Worm (Caenorhabditis elegans) whole organism, young adult: ENCODE results near the gene F19B6.1.

ENCODE experiments used
- F49E8.2 ChIP-seq: sonication (generic microtip); optimal IDR thresholded peaks from 3 replicates; lab custom pipeline; 2017; ENCODE audit warnings: missing genetic modification characterization, mild to moderate bottlenecking, missing compliant biosample characterization, antibody characterized with exemption, moderate library complexity; ENCODE audit not compliant: insufficient read depth
- F52B5.7 ChIP-seq: sonication (generic microtip); optimal IDR thresholded peaks from 2 replicates; lab custom pipeline; 2016; ENCODE audit warnings: mild to moderate bottlenecking, missing genetic modification characterization, missing compliant biosample characterization
- F57A8.1 ChIP-seq: fragments of 200-800 bp; sonication (Bioruptor generic); optimal IDR thresholded peaks from 2 replicates; lab custom pipeline; 2018; ENCODE audit warnings: mild to moderate bottlenecking, missing genetic modification characterization, moderate library complexity, missing compliant biosample characterization
- F57C9.4 ChIP-seq: sonication (generic microtip); optimal IDR thresholded peaks from 2 replicates; lab custom pipeline; 2017; ENCODE audit warnings: mild to moderate bottlenecking, missing genetic modification characterization, missing compliant biosample characterization
- K11D2.4 ChIP-seq: fragments of 200-800 bp; sonication (Bioruptor generic); IDR thresholded peaks from 2 replicates; pipeline ENCODE4 v1.3.6; 2022; ENCODE audit warnings: missing genetic modification reagents, missing genetic modification characterization, missing compliant biosample characterization
- Y56A3A.18 ChIP-seq: fragments of 200-800 bp; sonication (Bioruptor generic); IDR thresholded peaks from 2 replicates; pipeline ENCODE4 v1.3.6; 2022; ENCODE audit warnings: missing genetic modification reagents, missing genetic modification characterization, missing compliant biosample characterization
- ZK185.1 ChIP-seq: sonication (generic microtip); optimal IDR thresholded peaks from 2 replicates; lab custom pipeline; 2016; ENCODE audit warnings: mild to moderate bottlenecking, missing genetic modification characterization, missing compliant biosample characterization; ENCODE audit not compliant: poor library complexity, severe bottlenecking
- aptf-2 ChIP-seq: fragments of 200-800 bp; sonication (Bioruptor generic); conservative IDR thresholded peaks from 2 replicates; pipeline ENCODE4 v1.3.6; 2022; ENCODE audit warnings: missing genetic modification reagents, missing genetic modification characterization, missing compliant biosample characterization
- athp-1 ChIP-seq: sonication (generic microtip); optimal IDR thresholded peaks from 2 replicates; lab custom pipeline; 2017; ENCODE audit warnings: mild to moderate bottlenecking, missing genetic modification characterization, missing compliant biosample characterization
- bed-1 ChIP-seq: fragments of 200-800 bp; sonication (Bioruptor generic); IDR thresholded peaks from 2 replicates; pipeline ENCODE4 v1.3.6; 2022; ENCODE audit warnings: missing genetic modification reagents, missing genetic modification characterization, missing compliant biosample characterization
- bed-2 ChIP-seq: fragments of 200-800 bp; sonication (Bioruptor generic); IDR thresholded peaks from 2 replicates; pipeline ENCODE4 v1.3.6; 2022; ENCODE audit warnings: missing genetic modification reagents, missing genetic modification characterization, missing compliant biosample characterization
- ccch-3 ChIP-seq: fragments of 200-800 bp; sonication (Bioruptor generic); optimal IDR thresholded peaks from 2 replicates; lab custom pipeline; 2018; ENCODE audit warnings: mild to moderate bottlenecking, missing genetic modification characterization, missing compliant biosample characterization
- cebp-2 ChIP-seq: fragments of 200-800 bp; sonication (Bioruptor generic); IDR thresholded peaks from 2 replicates; pipeline ENCODE4 v1.3.6; 2022; ENCODE audit warnings: missing genetic modification characterization, missing compliant biosample characterization
- ceh-100 ChIP-seq: fragments of 200-800 bp; sonication (Bioruptor generic); IDR thresholded peaks from 2 replicates; pipeline ENCODE4 v1.3.6; 2022; ENCODE audit warnings: missing genetic modification reagents, missing genetic modification characterization, missing compliant biosample characterization
- ceh-91 ChIP-seq: fragments of 200-800 bp; sonication (Bioruptor generic); IDR thresholded peaks from 2 replicates; pipeline ENCODE4 v1.3.6; 2022; ENCODE audit warnings: missing genetic modification reagents, missing genetic modification characterization, missing compliant biosample characterization
- dpff-1 ChIP-seq: sonication (generic microtip); optimal IDR thresholded peaks from 2 replicates; lab custom pipeline; 2017; ENCODE audit warnings: mild to moderate bottlenecking, missing genetic modification characterization, missing compliant biosample characterization
- egl-18 ChIP-seq: fragments of 200-800 bp; sonication (Bioruptor generic); IDR thresholded peaks from 2 replicates; pipeline ENCODE4 v1.3.6; 2022; ENCODE audit warnings: missing genetic modification reagents, missing genetic modification characterization, missing compliant biosample characterization
- egrh-3 ChIP-seq: fragments of 200-800 bp; sonication (Bioruptor generic); IDR thresholded peaks from 2 replicates; pipeline ENCODE4 v1.3.6; 2022; ENCODE audit warnings: missing genetic modification reagents, missing genetic modification characterization, missing compliant biosample characterization
- hlh-26 ChIP-seq: fragments of 200-800 bp; sonication (Bioruptor generic); conservative IDR thresholded peaks from 2 replicates; pipeline ENCODE4 v1.3.6; 2022; ENCODE audit warnings: missing genetic modification reagents, missing genetic modification characterization, missing compliant biosample characterization
- hmg-1.2 ChIP-seq: fragments of 200-800 bp; sonication (Bioruptor generic); IDR thresholded peaks from 2 replicates; pipeline ENCODE4 v1.3.6; 2022; ENCODE audit warnings: missing genetic modification reagents, missing genetic modification characterization, missing compliant biosample characterization
- hsf-1 ChIP-seq: fragments of 200-800 bp; sonication (Bioruptor generic); IDR thresholded peaks from 2 replicates; pipeline ENCODE4 v1.3.6; 2022; ENCODE audit warnings: missing genetic modification reagents, missing genetic modification characterization, missing compliant biosample characterization
- let-607 ChIP-seq, 2 experiments: fragments of 200-800 bp in 1 of 2; sonication (Bioruptor generic) in 1 of 2; sonication (generic microtip) in 1 of 2; optimal IDR thresholded peaks; 2 replicates each; lab custom pipeline; 2016 to 2018; ENCODE audit warnings: mild to moderate bottlenecking in 2 of 2, missing compliant biosample characterization in 2 of 2, missing genetic modification characterization in 2 of 2, moderate library complexity in 2 of 2, missing genotype in 1 of 2
- madf-6 ChIP-seq: fragments of 200-800 bp; sonication (Bioruptor generic); IDR thresholded peaks from 2 replicates; pipeline ENCODE4 v1.3.6; 2022; ENCODE audit warnings: missing genetic modification reagents, missing genetic modification characterization, missing compliant biosample characterization
- mcd-1 ChIP-seq: fragments of 200-800 bp; sonication (Bioruptor generic); IDR thresholded peaks from 2 replicates; pipeline ENCODE4 v1.3.6; 2022; ENCODE audit warnings: missing genetic modification reagents, missing genetic modification characterization, missing compliant biosample characterization
- mes-4 ChIP-seq: sonication (generic microtip); optimal IDR thresholded peaks from 2 replicates; lab custom pipeline; 2016; ENCODE audit warnings: missing genotype, missing genetic modification characterization, missing compliant biosample characterization
- mxl-1 ChIP-seq: sonication (generic microtip); optimal IDR thresholded peaks from 2 replicates; lab custom pipeline; 2016; ENCODE audit warnings: missing genetic modification characterization, missing compliant biosample characterization
- repo-1 ChIP-seq: sonication (generic microtip); optimal IDR thresholded peaks from 2 replicates; lab custom pipeline; 2017; ENCODE audit warnings: mild to moderate bottlenecking, missing genetic modification characterization, missing compliant biosample characterization
- rpc-1 ChIP-seq, 2 experiments: fragments of 150-350 bp in 1 of 2; sonication (generic microtip) in 1 of 2; optimal IDR thresholded peaks; 2 replicates each; lab custom pipeline; 2014 to 2018; ENCODE audit warnings: missing biosample characterization in 1 of 2, missing genetic modification characterization in 1 of 2, missing genetic modification reagents in 1 of 2, missing genotype in 1 of 2
- snpc-1.3 ChIP-seq: sonication (generic microtip); optimal IDR thresholded peaks from 2 replicates; lab custom pipeline; 2017; ENCODE audit warnings: missing genetic modification characterization, mild to moderate bottlenecking, missing compliant biosample characterization, antibody characterized with exemption, moderate library complexity, missing genotype, missing genetic modification reagents; ENCODE audit not compliant: insufficient read depth
- snpc-3.4 ChIP-seq: sonication (generic microtip); optimal IDR thresholded peaks from 2 replicates; lab custom pipeline; 2017; ENCODE audit warnings: missing genetic modification characterization, mild to moderate bottlenecking, missing compliant biosample characterization, antibody characterized with exemption, moderate library complexity, missing genotype, missing genetic modification reagents
- snpc-4 ChIP-seq, 5 experiments: fragments of 150-350 bp in 1 of 5; sonication (generic microtip) in 4 of 5; optimal IDR thresholded peaks; 2 replicates each; lab custom pipeline; 2014 to 2018; ENCODE audit warnings: missing genetic modification characterization in 5 of 5, missing biosample characterization in 3 of 5, antibody characterized with exemption in 2 of 5, mild to moderate bottlenecking in 2 of 5, missing compliant biosample characterization in 2 of 5, missing genotype in 2 of 5, moderate library complexity in 2 of 5, missing genetic modification reagents in 1 of 5
- tbx-9 ChIP-seq: sonication (generic microtip); optimal IDR thresholded peaks from 2 replicates; lab custom pipeline; 2016; ENCODE audit warnings: borderline replicate concordance, missing genetic modification characterization, inconsistent platforms, missing compliant biosample characterization
- tlf-1 ChIP-seq: fragments of 200-800 bp; sonication (Bioruptor generic); optimal IDR thresholded peaks from 2 replicates; lab custom pipeline; 2018; ENCODE audit warnings: mild to moderate bottlenecking, missing genetic modification characterization, missing compliant biosample characterization
- zim-3 ChIP-seq: sonication (generic microtip); optimal IDR thresholded peaks from 2 replicates; lab custom pipeline; 2017; ENCODE audit warnings: mild to moderate bottlenecking, missing genetic modification characterization, moderate library complexity, missing compliant biosample characterization
- ztf-25 ChIP-seq: fragments of 200-800 bp; sonication (Bioruptor generic); IDR thresholded peaks from 2 replicates; pipeline ENCODE4 v1.3.6; 2022; ENCODE audit warnings: missing genetic modification reagents, missing genetic modification characterization, missing compliant biosample characterization
- ztf-3 ChIP-seq: fragments of 200-800 bp; sonication (Bioruptor generic); optimal IDR thresholded peaks from 2 replicates; lab custom pipeline; 2018; ENCODE audit warnings: mild to moderate bottlenecking, missing genetic modification characterization, missing compliant biosample characterization

The F19B6.1 gene

DNA sequence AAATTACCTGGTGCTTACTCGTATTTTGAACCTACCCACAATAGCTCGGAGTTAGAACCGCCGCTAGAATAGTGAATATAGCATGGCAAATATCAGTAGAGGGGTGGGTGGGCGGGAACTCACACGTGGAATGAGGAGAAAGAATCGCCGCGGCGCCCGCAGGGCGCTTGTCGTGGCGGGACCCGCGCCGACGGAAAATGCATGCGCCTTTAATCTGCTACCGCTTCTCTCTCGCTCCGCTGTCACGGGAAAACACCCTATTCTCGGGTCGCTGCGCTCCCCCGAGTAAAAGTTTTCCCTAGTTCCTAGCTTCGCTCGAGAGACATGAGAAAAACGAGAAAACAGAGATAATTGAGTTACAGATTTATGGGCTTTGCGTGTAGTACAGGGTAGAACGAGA lies 41.1 kb downstream of the F19B6.1 start:
- TF ChIP-seq egrh-3, result peak; percentile 66; the same call in 1 of the 2 replicates
- TF ChIP-seq cebp-2, result peak; percentile 74; the same call in 1 of the 2 replicates

DNA sequence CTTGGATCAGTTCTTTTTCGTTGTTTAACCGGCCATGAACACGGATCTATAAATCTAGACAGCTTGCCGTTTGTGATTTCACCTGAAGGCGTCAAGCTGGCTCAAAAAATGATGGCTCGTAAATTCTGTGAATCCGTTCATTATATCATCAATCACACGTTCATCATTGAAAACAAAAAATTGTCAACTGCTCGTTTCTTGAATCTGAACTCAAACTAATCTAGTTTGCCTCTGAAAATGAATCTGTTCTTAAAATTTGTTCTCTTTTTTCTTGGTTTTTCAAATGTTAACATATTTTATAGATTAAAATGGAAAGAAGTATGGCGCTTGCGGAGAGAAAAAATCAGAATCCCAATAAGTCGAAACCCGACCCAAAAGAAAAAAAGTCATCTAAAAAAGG lies 45.1 kb downstream of the F19B6.1 start, which contains the start of gene C42C1.8:
Gene C42C1.8, plus strand, starts transcription at position 301 of the 400 bp plus-strand sequence.
- TF ChIP-seq ceh-91 (GFP tag; lab: Robert Waterston, UW) (no peak), repo-1 (tag; lab: Kevin White, UChicago) (no peak), mes-4 (tag; lab: Kevin White, UChicago) (no peak), let-607 (tag; optimal IDR thresholded peaks at IDR 0.05; lab: Kevin White, UChicago) (no peak), hsf-1 (no peak), egl-18 (GFP tag; lab: Robert Waterston, UW) (no peak), bed-2 (GFP tag; lab: Robert Waterston, UW) (no peak), tbx-9 (tag; lab: Kevin White, UChicago) (no peak), bed-1 (GFP tag; lab: Robert Waterston, UW) (no peak), F57C9.4 (no peak), snpc-1.3 (tag; lab: Kevin White, UChicago) (no peak), aptf-2 (GFP tag; lab: Robert Waterston, UW) (no peak), snpc-4 (GFP tag; optimal IDR thresholded peaks at IDR 0.05; lab: Kevin White, UChicago) (no peak), snpc-4 (tag; optimal IDR thresholded peaks at IDR 0.05; lab: Kevin White, UChicago) (no peak), snpc-3.4 (no peak), mxl-1 (tag; lab: Kevin White, UChicago) (no peak), athp-1 (tag; lab: Kevin White, UChicago) (no peak), tlf-1 (GFP tag; lab: Kevin White, UChicago) (no peak), F57A8.1 (no peak)

ce11 chrIV:12289149-12289548 lies 46.7 kb downstream of the F19B6.1 start, which contains the start of gene C42C1.9:
C42C1.9 (plus strand) TSS chrIV:12289449.
- no peak for TF ChIP-seq K11D2.4
- TF ChIP-seq madf-6 (GFP tag; lab: Robert Waterston, UW), result no peak
- no peak for TF ChIP-seq rpc-1 (optimal IDR thresholded peaks at IDR 0.05; lab: Kevin White, UChicago)
- no peak for TF ChIP-seq rpc-1 (tag; optimal IDR thresholded peaks at IDR 0.05; lab: Kevin White, UChicago)
- TF ChIP-seq ccch-3 (GFP tag; lab: Kevin White, UChicago), result no peak
- TF ChIP-seq ztf-25 (GFP tag; lab: Robert Waterston, UW), result no peak
- TF ChIP-seq mxl-1 (tag; lab: Kevin White, UChicago), result no peak
- no peak for TF ChIP-seq F52B5.7 (tag; lab: Kevin White, UChicago)
- no peak for TF ChIP-seq dpff-1 (tag; lab: Kevin White, UChicago)
- no peak for TF ChIP-seq Y56A3A.18 (GFP tag; lab: Robert Waterston, UW)
- TF ChIP-seq hmg-1.2 (GFP tag; lab: Robert Waterston, UW), result no peak
- TF ChIP-seq ceh-100, result no peak
- no peak for TF ChIP-seq zim-3
- no peak for TF ChIP-seq F49E8.2 (tag; lab: Kevin White, UChicago)
- TF ChIP-seq ZK185.1 (tag; lab: Kevin White, UChicago), result no peak
- TF ChIP-seq hlh-26 (GFP tag; lab: Robert Waterston, UW), result no peak
- no peak for TF ChIP-seq mcd-1
- no peak for TF ChIP-seq ztf-3 (GFP tag; lab: Kevin White, UChicago)
- no peak for TF ChIP-seq tbx-9 (tag; lab: Kevin White, UChicago)
